Fruit fly (Drosophila melanogaster) whole organism, embryonic: ENCODE results near the gene GstD11.

Experiments
- Bgb ChIP-seq: fragments of 200-800 bp; sonication (Bioruptor generic); IDR thresholded peaks from 2 replicates; pipeline ENCODE4 v1.3.6; 2022; ENCODE audit warnings: missing biosample characterization, missing genetic modification characterization; ENCODE audit not compliant: partially characterized antibody
- Blimp-1 ChIP-seq: fragments of 200-800 bp; sonication (Bioruptor generic); optimal IDR thresholded peaks from 3 replicates; lab custom pipeline; 2018; ENCODE audit warnings: missing biosample characterization, missing genetic modification characterization, mild to moderate bottlenecking, moderate library complexity, missing genetic modification reagents
- CG10959 ChIP-seq: fragments of 200-800 bp; sonication (Bioruptor generic); IDR thresholded peaks from 2 replicates; pipeline ENCODE4 v1.3.6; 2022; ENCODE audit warnings: missing biosample characterization, missing genetic modification characterization
- CG1233 ChIP-seq: fragments of 200-800 bp; sonication (Bioruptor generic); optimal IDR thresholded peaks from 4 replicates; lab custom pipeline; 2018; ENCODE audit warnings: missing biosample characterization, mild to moderate bottlenecking, missing genetic modification characterization
- CG12769 ChIP-seq: fragments of 200-800 bp; sonication (Bioruptor generic); optimal IDR thresholded peaks from 2 replicates; lab custom pipeline; 2019; ENCODE audit warnings: missing biosample characterization, mild to moderate bottlenecking, missing genetic modification characterization, moderate library complexity
- CG13775 ChIP-seq: fragments of 200-800 bp; sonication (Bioruptor generic); optimal IDR thresholded peaks from 3 replicates; lab custom pipeline; 2017; ENCODE audit warnings: missing biosample characterization, mild to moderate bottlenecking, missing genetic modification characterization
- CG14050 ChIP-seq: fragments of 200-800 bp; sonication (Bioruptor generic); IDR thresholded peaks from 3 replicates; pipeline ENCODE4 v1.3.6; 2022; ENCODE audit warnings: missing biosample characterization, missing genetic modification characterization
- CG17359 ChIP-seq: fragments of 200-800 bp; sonication (Bioruptor generic); optimal IDR thresholded peaks from 3 replicates; lab custom pipeline; 2018; ENCODE audit warnings: missing biosample characterization, mild to moderate bottlenecking, missing genetic modification characterization, moderate library complexity
- CG17612 ChIP-seq: fragments of 200-800 bp; sonication (Bioruptor generic); IDR thresholded peaks from 2 replicates; pipeline ENCODE4 v1.3.6; 2022; ENCODE audit warnings: missing biosample characterization, missing genetic modification characterization
- CG18599 ChIP-seq: fragments of 200-800 bp; sonication (Bioruptor generic); optimal IDR thresholded peaks from 3 replicates; lab custom pipeline; 2017; ENCODE audit warnings: missing biosample characterization, missing genetic modification characterization, mild to moderate bottlenecking, moderate library complexity, missing genetic modification reagents
- CG2202 ChIP-seq: fragments of 200-800 bp; sonication (Bioruptor generic); optimal IDR thresholded peaks from 2 replicates; lab custom pipeline; 2018; ENCODE audit warnings: missing biosample characterization, mild to moderate bottlenecking, missing genetic modification characterization
- CG30431 ChIP-seq: fragments of 200-800 bp; sonication (Bioruptor generic); optimal IDR thresholded peaks from 2 replicates; lab custom pipeline; 2017; ENCODE audit warnings: missing biosample characterization, missing genetic modification characterization
- CG31224 ChIP-seq: fragments of 200-800 bp; sonication (Bioruptor generic); IDR thresholded peaks from 2 replicates; pipeline ENCODE4 v1.3.6; 2022; ENCODE audit warnings: missing biosample characterization, missing genetic modification characterization
- CG33213 ChIP-seq: fragments of 200-800 bp; sonication (Bioruptor generic); optimal IDR thresholded peaks from 3 replicates; lab custom pipeline; 2016; ENCODE audit warnings: missing biosample characterization, missing genetic modification characterization
- CG34376 ChIP-seq: fragments of 200-800 bp; sonication (Bioruptor generic); optimal IDR thresholded peaks from 2 replicates; lab custom pipeline; 2018; ENCODE audit warnings: missing biosample characterization, mild to moderate bottlenecking, missing genetic modification characterization
- CG3847 ChIP-seq: fragments of 200-800 bp; sonication (Bioruptor generic); IDR thresholded peaks from 2 replicates; pipeline ENCODE4 v1.3.6; 2022; ENCODE audit warnings: missing biosample characterization, missing genetic modification characterization
- CG43689 ChIP-seq: fragments of 200-800 bp; sonication (Bioruptor generic); IDR thresholded peaks from 2 replicates; pipeline ENCODE4 v1.3.6; 2022; ENCODE audit warnings: missing biosample characterization, missing genetic modification characterization
- CG6683 ChIP-seq: fragments of 200-800 bp; sonication (Bioruptor generic); optimal IDR thresholded peaks from 2 replicates; lab custom pipeline; 2017; ENCODE audit warnings: missing biosample characterization, mild to moderate bottlenecking, missing genetic modification characterization, missing genetic modification reagents
- CG6854 ChIP-seq: fragments of 200-800 bp; sonication (Bioruptor generic); optimal IDR thresholded peaks from 3 replicates; lab custom pipeline; 2017; ENCODE audit warnings: missing biosample characterization, mild to moderate bottlenecking, missing genetic modification characterization
- CG9215 ChIP-seq: fragments of 200-800 bp; sonication (Bioruptor generic); IDR thresholded peaks from 2 replicates; pipeline ENCODE4 v1.3.6; 2022; ENCODE audit warnings: missing biosample characterization, missing genetic modification characterization
- Dad ChIP-seq: fragments of 200-800 bp; sonication (Bioruptor generic); optimal IDR thresholded peaks from 3 replicates; lab custom pipeline; 2016; ENCODE audit warnings: missing biosample characterization, missing genetic modification characterization
- Dp ChIP-seq: fragments of 200-800 bp; sonication (Bioruptor generic); optimal IDR thresholded peaks from 2 replicates; lab custom pipeline; 2018; ENCODE audit warnings: missing biosample characterization, mild to moderate bottlenecking, missing genetic modification characterization, moderate library complexity
- Drgx ChIP-seq: fragments of 200-800 bp; sonication (Bioruptor generic); IDR thresholded peaks from 2 replicates; pipeline ENCODE4 v1.3.6; 2022; ENCODE audit warnings: missing biosample characterization, missing genetic modification characterization
- ERR ChIP-seq: fragments of 200-800 bp; sonication (Bioruptor generic); optimal IDR thresholded peaks from 2 replicates; lab custom pipeline; 2016; ENCODE audit warnings: missing biosample characterization, missing genetic modification characterization
- Fer1 ChIP-seq: fragments of 200-800 bp; sonication (Bioruptor generic); optimal IDR thresholded peaks from 2 replicates; lab custom pipeline; 2017; ENCODE audit warnings: missing biosample characterization, mild to moderate bottlenecking, missing genetic modification characterization
- HHEX ChIP-seq: fragments of 200-800 bp; sonication (Bioruptor generic); optimal IDR thresholded peaks from 3 replicates; lab custom pipeline; 2017; ENCODE audit warnings: missing biosample characterization, mild to moderate bottlenecking, missing genetic modification characterization, missing genetic modification reagents
- HLH4C ChIP-seq: fragments of 200-800 bp; sonication (Bioruptor generic); IDR thresholded peaks from 3 replicates; pipeline ENCODE4 v1.3.6; 2022; ENCODE audit warnings: missing biosample characterization, missing genetic modification characterization; ENCODE audit not compliant: partially characterized antibody
- Hmx ChIP-seq: fragments of 200-800 bp; sonication (Bioruptor generic); optimal IDR thresholded peaks from 2 replicates; lab custom pipeline; 2016; ENCODE audit warnings: missing biosample characterization, missing genetic modification characterization
- MBD-R2 ChIP-seq: fragments of 200-800 bp; sonication (Bioruptor generic); IDR thresholded peaks from 2 replicates; pipeline ENCODE4 v1.3.6; 2022; ENCODE audit warnings: missing biosample characterization, missing genetic modification characterization
- Nf-YB ChIP-seq: fragments of 200-800 bp; sonication (Bioruptor generic); optimal IDR thresholded peaks from 3 replicates; lab custom pipeline; 2019; ENCODE audit warnings: missing biosample characterization, mild to moderate bottlenecking, missing genetic modification characterization, moderate library complexity
- Nf-YC ChIP-seq: fragments of 200-800 bp; optimal IDR thresholded peaks from 3 replicates; lab custom pipeline; 2019; ENCODE audit warnings: missing biosample characterization, mild to moderate bottlenecking, missing genetic modification characterization, moderate library complexity
- Ssrp ChIP-seq: fragments of 200-800 bp; sonication (Bioruptor generic); optimal IDR thresholded peaks from 2 replicates; lab custom pipeline; 2018; ENCODE audit warnings: missing biosample characterization, mild to moderate bottlenecking, missing genetic modification characterization, moderate library complexity
- Tbp ChIP-seq: fragments of >200 bp; optimal IDR thresholded peaks from 2 replicates; lab custom pipeline; 2018; ENCODE audit warnings: missing biosample characterization, missing genetic modification characterization
- ab ChIP-seq: fragments of 200-800 bp; sonication (Bioruptor generic); optimal IDR thresholded peaks from 2 replicates; lab custom pipeline; 2016; ENCODE audit warnings: missing biosample characterization, missing genetic modification characterization
- cad ChIP-seq: fragments of >200 bp; optimal IDR thresholded peaks from 2 replicates; lab custom pipeline; 2017; ENCODE audit warnings: missing biosample characterization, missing genetic modification characterization
- cas ChIP-seq: fragments of 200-800 bp; sonication (Bioruptor generic); IDR thresholded peaks from 2 replicates; pipeline ENCODE4 v1.3.6; 2022; ENCODE audit warnings: missing biosample characterization, missing genetic modification characterization
- ci ChIP-seq: fragments of 200-800 bp; sonication (Bioruptor generic); IDR thresholded peaks from 3 replicates; pipeline ENCODE4 v1.3.6; 2022; ENCODE audit warnings: missing biosample characterization, missing genetic modification characterization
- cwo ChIP-seq: fragments of 200-800 bp; sonication (Bioruptor generic); optimal IDR thresholded peaks from 3 replicates; lab custom pipeline; 2017; ENCODE audit warnings: missing biosample characterization, missing genetic modification characterization, mild to moderate bottlenecking, moderate library complexity, missing genetic modification reagents
- emc ChIP-seq: fragments of 200-800 bp; sonication (Bioruptor generic); optimal IDR thresholded peaks from 2 replicates; lab custom pipeline; 2016; ENCODE audit warnings: missing biosample characterization, missing genetic modification characterization
- ftz-f1 ChIP-seq: fragments of 200-800 bp; sonication (Bioruptor generic); optimal IDR thresholded peaks from 2 replicates; lab custom pipeline; 2016; ENCODE audit warnings: missing biosample characterization, missing genetic modification characterization
- gcm ChIP-seq: fragments of 200-800 bp; sonication (Bioruptor generic); optimal IDR thresholded peaks from 2 replicates; lab custom pipeline; 2019; ENCODE audit warnings: missing biosample characterization, mild to moderate bottlenecking, missing genetic modification characterization, moderate library complexity
- hb ChIP-seq: fragments of 200-800 bp; sonication (Bioruptor generic); IDR thresholded peaks from 3 replicates; pipeline ENCODE4 v1.3.6; 2022; ENCODE audit warnings: missing biosample characterization, missing genetic modification characterization; ENCODE audit not compliant: partially characterized antibody
- knrl ChIP-seq: fragments of 200-800 bp; sonication (Bioruptor generic); IDR thresholded peaks from 3 replicates; pipeline ENCODE4 v1.3.6; 2022; ENCODE audit warnings: missing biosample characterization, missing genetic modification characterization; ENCODE audit not compliant: partially characterized antibody
- lola ChIP-seq, 3 experiments: fragments of >200 bp in 2 of 3; fragments of 200-800 bp in 1 of 3; sonication (Bioruptor generic) in 1 of 3; optimal IDR thresholded peaks; 2 replicates each; lab custom pipeline; 2017 to 2019; ENCODE audit warnings: missing biosample characterization in 3 of 3, missing genetic modification characterization in 3 of 3, mild to moderate bottlenecking in 1 of 3, moderate library complexity in 1 of 3
- oc ChIP-seq: fragments of 200-800 bp; sonication (Bioruptor generic); optimal IDR thresholded peaks from 2 replicates; lab custom pipeline; 2018; ENCODE audit warnings: missing biosample characterization, mild to moderate bottlenecking, missing genetic modification characterization, moderate library complexity
- odd ChIP-seq: fragments of 200-800 bp; sonication (Bioruptor generic); optimal IDR thresholded peaks from 2 replicates; lab custom pipeline; 2017; ENCODE audit warnings: missing biosample characterization, mild to moderate bottlenecking, missing genetic modification characterization
- rib ChIP-seq: fragments of 200-800 bp; sonication (Bioruptor generic); IDR thresholded peaks from 2 replicates; pipeline ENCODE4 v1.3.6; 2022; ENCODE audit warnings: missing biosample characterization, missing genetic modification characterization
- seq ChIP-seq: fragments of 200-800 bp; sonication (Bioruptor generic); IDR thresholded peaks from 2 replicates; pipeline ENCODE4 v1.3.6; 2022; ENCODE audit warnings: missing biosample characterization, missing genetic modification characterization
- tgo ChIP-seq: fragments of 200-800 bp; sonication (Bioruptor generic); IDR thresholded peaks from 3 replicates; pipeline ENCODE4 v1.3.6; 2022; ENCODE audit warnings: missing biosample characterization, missing genetic modification characterization
- tio ChIP-seq: fragments of 200-800 bp; sonication (Bioruptor generic); optimal IDR thresholded peaks from 2 replicates; lab custom pipeline; 2017; ENCODE audit warnings: missing biosample characterization, missing genetic modification characterization, inconsistent platforms
- tll ChIP-seq, 2 experiments: fragments of 200-800 bp in 1 of 2; fragments of >200 bp in 1 of 2; sonication (Bioruptor generic) in 1 of 2; optimal IDR thresholded peaks; 2 replicates each; lab custom pipeline; 2017 to 2019; ENCODE audit warnings: missing biosample characterization in 2 of 2, missing genetic modification characterization in 2 of 2, mild to moderate bottlenecking in 1 of 2, moderate library complexity in 1 of 2

GstD11 gene

DNA sequence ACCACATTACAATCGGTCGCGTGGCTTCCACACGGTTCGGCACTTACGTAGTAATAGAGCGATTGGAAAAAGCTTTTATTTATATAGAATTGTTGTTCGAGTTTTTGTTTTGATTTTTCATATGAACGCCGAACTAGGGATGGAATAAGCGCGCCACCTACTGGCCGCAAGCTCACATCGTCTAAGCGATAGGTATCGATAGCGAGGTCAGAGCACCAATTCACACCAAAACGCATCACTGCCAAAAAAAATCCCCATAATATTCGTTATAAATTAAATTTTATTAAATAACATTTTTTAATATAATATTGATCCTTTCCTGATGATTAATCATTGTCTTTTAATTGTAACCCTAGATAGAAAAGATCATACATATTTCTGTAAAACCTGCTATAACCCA, 32.6 kb upstream of the GstD11 start, which contains the start of gene CG10038 (continued):
- TF ChIP-seq knrl (peak; percentile 96), CG6854 (GFP tag; lab: Kevin White, UChicago) (no peak), CG12769 (tag; lab: Kevin White, UChicago) (no peak), CG10959 (no peak), odd (no peak), cad (GFP tag; lab: Kevin White, UChicago) (no peak), Nf-YB (GFP tag; lab: Kevin White, UChicago) (peak; percentile 2), rib (GFP tag; lab: Robert Waterston, UW) (no peak), HHEX (no peak), ci (0 out of 3 replicates have a peak, but pooled peaks have one; percentile 23), ERR (no peak), CG3847 (GFP tag; lab: Robert Waterston, UW) (peak; percentile 55), ftz-f1 (peak; percentile 86), HLH4C (GFP tag; lab: Robert Waterston, UW) (peak; percentile 91), Drgx (GFP tag; lab: Robert Waterston, UW) (no peak), oc (tag; lab: Kevin White, UChicago) (no peak), CG14050 (GFP tag; lab: Robert Waterston, UW) (no peak), Blimp-1 (GFP tag; lab: Kevin White, UChicago) (no peak), cwo (no peak), CG13775 (GFP tag; lab: Kevin White, UChicago) (peak; percentile 21), CG17612 (GFP tag; lab: Robert Waterston, UW) (no peak), CG34376 (GFP tag; lab: Kevin White, UChicago) (no peak), tio (GFP tag; lab: Kevin White, UChicago) (no peak), CG31224 (GFP tag; lab: Robert Waterston, UW) (no peak), Tbp (no peak), CG30431 (GFP tag; lab: Kevin White, UChicago) (no peak), seq (GFP tag; lab: Robert Waterston, UW) (no peak), Dp (GFP tag; lab: Kevin White, UChicago) (peak; percentile 59), CG1233 (GFP tag; lab: Kevin White, UChicago) (no peak), Bgb (GFP tag; lab: Robert Waterston, UW) (peak; percentile 97), Nf-YC (tag; lab: Kevin White, UChicago) (peak; percentile 38), CG33213 (GFP tag; lab: Kevin White, UChicago) (peak; percentile 67), CG6683 (GFP tag; lab: Kevin White, UChicago) (no peak), tll (GFP tag; optimal IDR thresholded peaks at IDR 0.05; lab: Kevin White, UChicago) (no peak), emc (no peak), Fer1 (GFP tag; lab: Kevin White, UChicago) (peak; percentile 41), CG2202 (no peak), Hmx (GFP tag; lab: Kevin White, UChicago) (no peak), CG17359 (tag; lab: Kevin White, UChicago) (no peak), MBD-R2 (GFP tag; lab: Robert Waterston, UW) (peak; percentile 100), Ssrp (tag; lab: Kevin White, UChicago) (no peak), cas (GFP tag; lab: Robert Waterston, UW) (no peak), tgo (GFP tag; lab: Robert Waterston, UW) (no peak), CG43689 (GFP tag; lab: Robert Waterston, UW) (no peak), lola (GFP tag; optimal IDR thresholded peaks at IDR 0.05; lab: Kevin White, UChicago) (no peak), hb (GFP tag; lab: Robert Waterston, UW) (peak; percentile 92), Dad (GFP tag; lab: Kevin White, UChicago) (no peak), CG18599 (no peak), CG9215 (GFP tag; lab: Robert Waterston, UW) (no peak), gcm (GFP tag; lab: Kevin White, UChicago) (no peak), ab (GFP tag; lab: Kevin White, UChicago) (no peak)
